Worm (Caenorhabditis elegans) whole organism, midembryonic: ENCODE measurements around the gene nsy-1.

Experiments
- T22C8.4 ChIP-seq: fragments of 200-800 bp; sonication (Bioruptor generic); IDR thresholded peaks from 2 replicates; pipeline ENCODE4 v1.3.6; 2022; ENCODE audit warnings: missing genetic modification characterization, missing compliant biosample characterization
- klf-2 ChIP-seq: fragments of 200-800 bp; sonication (Bioruptor generic); conservative IDR thresholded peaks from 2 replicates; pipeline ENCODE4 v1.3.6; 2022; ENCODE audit warnings: missing genetic modification reagents, missing genetic modification characterization, missing compliant biosample characterization
- tab-1 ChIP-seq: fragments of 200-800 bp; sonication (Bioruptor generic); IDR thresholded peaks from 2 replicates; pipeline ENCODE4 v1.3.6; 2022; ENCODE audit warnings: missing genetic modification characterization, missing compliant biosample characterization

ce11 chrII:4999122-4999521 lies 23.4 kb upstream of the nsy-1 start, which contains the start of gene citk-2:
- TF ChIP-seq T22C8.4 (GFP tag; lab: Robert Waterston, UW): no peak
- no peak for TF ChIP-seq klf-2 (GFP tag; lab: Robert Waterston, UW)
- no peak for TF ChIP-seq tab-1 (GFP tag; lab: Robert Waterston, UW)
